Worm (Caenorhabditis elegans) whole organism, young adult: ENCODE results near the gene npr-11.
A peak's percentile ranks its signal among the peaks of the same experiment; 100 is the strongest.

ENCODE experiments used
- B0261.1 ChIP-seq: sonication (generic microtip); optimal IDR thresholded peaks from 2 replicates; lab custom pipeline; 2016; ENCODE audit warnings: mild to moderate bottlenecking, missing genetic modification characterization, moderate library complexity, missing compliant biosample characterization
- C06A6.2 ChIP-seq: fragments of 200-800 bp; sonication (Bioruptor generic); conservative IDR thresholded peaks from 2 replicates; pipeline ENCODE4 v1.3.6; 2022; ENCODE audit warnings: missing genetic modification characterization, missing compliant biosample characterization
- F10E7.11 ChIP-seq: sonication (generic microtip); optimal IDR thresholded peaks from 2 replicates; lab custom pipeline; 2017; ENCODE audit warnings: mild to moderate bottlenecking, missing genetic modification characterization, moderate library complexity, missing compliant biosample characterization
- F23B12.7 ChIP-seq: sonication (generic microtip); optimal IDR thresholded peaks from 2 replicates; lab custom pipeline; 2017; ENCODE audit warnings: missing genetic modification characterization, mild to moderate bottlenecking, missing compliant biosample characterization, antibody characterized with exemption, moderate library complexity; ENCODE audit not compliant: insufficient read depth
- K12H6.12 ChIP-seq: fragments of 200-800 bp; sonication (Bioruptor generic); optimal IDR thresholded peaks from 2 replicates; lab custom pipeline; 2018; ENCODE audit warnings: mild to moderate bottlenecking, missing genetic modification characterization, missing compliant biosample characterization
- Y95B8A.8 ChIP-seq: fragments of 200-800 bp; sonication (Bioruptor generic); IDR thresholded peaks from 2 replicates; pipeline ENCODE4 v1.3.6; 2022; ENCODE audit warnings: missing genetic modification reagents, missing genetic modification characterization, missing compliant biosample characterization
- ama-1 ChIP-seq, 3 experiments: fragments of 150-350 bp in 1 of 3; sonication (generic microtip) in 2 of 3; optimal IDR thresholded peaks; 2 replicates each; lab custom pipeline; 2014 to 2018; ENCODE audit warnings: missing biosample characterization in 2 of 3, missing genetic modification characterization in 2 of 3, missing genetic modification reagents in 2 of 3
- ccch-3 ChIP-seq: fragments of 200-800 bp; sonication (Bioruptor generic); optimal IDR thresholded peaks from 2 replicates; lab custom pipeline; 2018; ENCODE audit warnings: mild to moderate bottlenecking, missing genetic modification characterization, missing compliant biosample characterization
- ceh-40 ChIP-seq: fragments of 200-800 bp; sonication (Bioruptor generic); IDR thresholded peaks from 2 replicates; pipeline ENCODE4 v1.3.6; 2022; ENCODE audit warnings: missing genetic modification characterization, missing compliant biosample characterization
- chd-7 ChIP-seq: sonication (generic microtip); optimal IDR thresholded peaks from 2 replicates; lab custom pipeline; 2016; ENCODE audit warnings: mild to moderate bottlenecking, missing genetic modification characterization, moderate library complexity, missing compliant biosample characterization
- die-1 ChIP-seq: sonication (generic microtip); optimal IDR thresholded peaks from 2 replicates; lab custom pipeline; 2016; ENCODE audit warnings: missing genotype, mild to moderate bottlenecking, missing genetic modification characterization, missing compliant biosample characterization
- egl-18 ChIP-seq: fragments of 200-800 bp; sonication (Bioruptor generic); IDR thresholded peaks from 2 replicates; pipeline ENCODE4 v1.3.6; 2022; ENCODE audit warnings: missing genetic modification reagents, missing genetic modification characterization, missing compliant biosample characterization
- egl-44 ChIP-seq: fragments of 200-800 bp; sonication (Bioruptor generic); IDR thresholded peaks from 2 replicates; pipeline ENCODE4 v1.3.6; 2022; ENCODE audit warnings: missing genetic modification reagents, missing genetic modification characterization, missing compliant biosample characterization
- ets-4 ChIP-seq: fragments of 200-800 bp; sonication (Bioruptor generic); optimal IDR thresholded peaks from 2 replicates; lab custom pipeline; 2018; ENCODE audit warnings: mild to moderate bottlenecking, missing genetic modification characterization, missing compliant biosample characterization
- him-1 ChIP-seq: sonication (generic microtip); optimal IDR thresholded peaks from 2 replicates; lab custom pipeline; 2016; ENCODE audit warnings: missing genotype, missing genetic modification reagents, missing genetic modification characterization, missing compliant biosample characterization
- hlh-12 ChIP-seq: sonication (generic microtip); optimal IDR thresholded peaks from 2 replicates; lab custom pipeline; 2016; ENCODE audit warnings: missing genetic modification characterization, missing compliant biosample characterization
- hmg-1.2 ChIP-seq: fragments of 200-800 bp; sonication (Bioruptor generic); IDR thresholded peaks from 2 replicates; pipeline ENCODE4 v1.3.6; 2022; ENCODE audit warnings: missing genetic modification reagents, missing genetic modification characterization, missing compliant biosample characterization
- hmg-20 ChIP-seq: fragments of 200-800 bp; sonication (Bioruptor generic); IDR thresholded peaks from 2 replicates; pipeline ENCODE4 v1.3.6; 2022; ENCODE audit warnings: missing genetic modification reagents, missing genetic modification characterization, missing compliant biosample characterization
- lag-1 ChIP-seq: fragments of 200-800 bp; sonication (Bioruptor generic); IDR thresholded peaks from 2 replicates; pipeline ENCODE4 v1.3.6; 2022; ENCODE audit warnings: missing genetic modification reagents, missing genetic modification characterization, missing compliant biosample characterization
- let-526 ChIP-seq: fragments of 200-800 bp; sonication (Bioruptor generic); IDR thresholded peaks from 2 replicates; pipeline ENCODE4 v1.3.6; 2022; ENCODE audit warnings: missing genetic modification reagents, missing genetic modification characterization, missing compliant biosample characterization
- lin-26 ChIP-seq: fragments of 200-800 bp; sonication (Bioruptor generic); IDR thresholded peaks from 2 replicates; pipeline ENCODE4 v1.3.6; 2022; ENCODE audit warnings: missing genetic modification reagents, missing genetic modification characterization, missing compliant biosample characterization
- lin-35 ChIP-seq, 3 experiments: fragments of 150-350 bp in 2 of 3; sonication (generic microtip) in 1 of 3; optimal IDR thresholded peaks; 2 replicates each; lab custom pipeline; 2014 to 2018; ENCODE audit warnings: missing biosample characterization in 3 of 3, missing genetic modification characterization in 3 of 3, missing genetic modification reagents in 3 of 3
- lin-40 ChIP-seq: sonication (generic microtip); optimal IDR thresholded peaks from 2 replicates; lab custom pipeline; 2016; ENCODE audit warnings: missing genetic modification characterization, mild to moderate bottlenecking, missing compliant biosample characterization, missing genotype, missing genetic modification reagents
- lir-1 ChIP-seq: fragments of 200-800 bp; sonication (Bioruptor generic); conservative IDR thresholded peaks from 2 replicates; pipeline ENCODE4 v1.3.6; 2022; ENCODE audit warnings: missing genetic modification reagents, missing genetic modification characterization, missing compliant biosample characterization
- lsl-1 ChIP-seq: fragments of 200-800 bp; sonication (Bioruptor generic); optimal IDR thresholded peaks from 2 replicates; lab custom pipeline; 2018; ENCODE audit warnings: mild to moderate bottlenecking, missing genetic modification characterization, moderate library complexity, missing compliant biosample characterization
- lsy-27 ChIP-seq: sonication (generic microtip); optimal IDR thresholded peaks from 2 replicates; lab custom pipeline; 2017; ENCODE audit warnings: missing genetic modification characterization, mild to moderate bottlenecking, missing compliant biosample characterization, antibody characterized with exemption, missing genotype, borderline replicate concordance; ENCODE audit not compliant: insufficient read depth
- madf-8 ChIP-seq: fragments of 200-800 bp; sonication (Bioruptor generic); conservative IDR thresholded peaks from 2 replicates; pipeline ENCODE4 v1.3.6; 2022; ENCODE audit warnings: missing genetic modification reagents, missing genetic modification characterization, missing compliant biosample characterization
- mel-28 ChIP-seq: sonication (generic microtip); optimal IDR thresholded peaks from 2 replicates; lab custom pipeline; 2016; ENCODE audit warnings: borderline replicate concordance, mild to moderate bottlenecking, missing genetic modification characterization, missing compliant biosample characterization
- nfya-1 ChIP-seq: sonication (generic microtip); optimal IDR thresholded peaks from 2 replicates; lab custom pipeline; 2017; ENCODE audit warnings: antibody characterized with exemption, missing compliant biosample characterization, missing genetic modification characterization, borderline replicate concordance; ENCODE audit not compliant: insufficient read depth
- nfya-2 ChIP-seq: fragments of 200-800 bp; sonication (Bioruptor generic); IDR thresholded peaks from 2 replicates; pipeline ENCODE4 v1.3.6; 2022; ENCODE audit warnings: missing genetic modification reagents, missing genetic modification characterization, missing compliant biosample characterization
- nfyb-1 ChIP-seq: fragments of 200-800 bp; sonication (Bioruptor generic); IDR thresholded peaks from 2 replicates; pipeline ENCODE4 v1.3.6; 2022; ENCODE audit warnings: missing genetic modification reagents, missing genetic modification characterization, missing compliant biosample characterization
- rec-8 ChIP-seq, 2 experiments: sonication (generic microtip); optimal IDR thresholded peaks; 2 replicates each; lab custom pipeline; 2016; ENCODE audit warnings: mild to moderate bottlenecking in 2 of 2, missing genetic modification characterization in 2 of 2, missing genetic modification reagents in 2 of 2, missing genotype in 2 of 2, missing biosample characterization in 1 of 2, missing compliant biosample characterization in 1 of 2, moderate library complexity in 1 of 2
- repo-1 ChIP-seq: sonication (generic microtip); optimal IDR thresholded peaks from 2 replicates; lab custom pipeline; 2017; ENCODE audit warnings: mild to moderate bottlenecking, missing genetic modification characterization, missing compliant biosample characterization
- rpc-1 ChIP-seq, 2 experiments: fragments of 150-350 bp in 1 of 2; sonication (generic microtip) in 1 of 2; optimal IDR thresholded peaks; 2 replicates each; lab custom pipeline; 2014 to 2018; ENCODE audit warnings: missing biosample characterization in 1 of 2, missing genetic modification characterization in 1 of 2, missing genetic modification reagents in 1 of 2, missing genotype in 1 of 2
- sdz-38 ChIP-seq: sonication (generic microtip); optimal IDR thresholded peaks from 2 replicates; lab custom pipeline; 2016; ENCODE audit warnings: missing genotype, missing genetic modification characterization, missing compliant biosample characterization
- snpc-1.1 ChIP-seq: sonication (generic microtip); optimal IDR thresholded peaks from 2 replicates; lab custom pipeline; 2017; ENCODE audit warnings: missing genetic modification characterization, mild to moderate bottlenecking, missing compliant biosample characterization, antibody characterized with exemption, moderate library complexity, missing genotype, missing genetic modification reagents; ENCODE audit not compliant: insufficient read depth
- snpc-1.3 ChIP-seq: sonication (generic microtip); optimal IDR thresholded peaks from 2 replicates; lab custom pipeline; 2017; ENCODE audit warnings: missing genetic modification characterization, mild to moderate bottlenecking, missing compliant biosample characterization, antibody characterized with exemption, moderate library complexity, missing genotype, missing genetic modification reagents; ENCODE audit not compliant: insufficient read depth
- snpc-4 ChIP-seq, 5 experiments: fragments of 150-350 bp in 1 of 5; sonication (generic microtip) in 4 of 5; optimal IDR thresholded peaks; 2 replicates each; lab custom pipeline; 2014 to 2018; ENCODE audit warnings: missing genetic modification characterization in 5 of 5, missing biosample characterization in 3 of 5, antibody characterized with exemption in 2 of 5, mild to moderate bottlenecking in 2 of 5, missing compliant biosample characterization in 2 of 5, missing genotype in 2 of 5, moderate library complexity in 2 of 5, missing genetic modification reagents in 1 of 5
- unc-62 ChIP-seq: fragments of 150-350 bp; optimal IDR thresholded peaks from 2 replicates; lab custom pipeline; 2014; ENCODE audit warnings: missing biosample characterization, missing genetic modification reagents, missing genetic modification characterization
- zim-3 ChIP-seq: sonication (generic microtip); optimal IDR thresholded peaks from 2 replicates; lab custom pipeline; 2017; ENCODE audit warnings: mild to moderate bottlenecking, missing genetic modification characterization, moderate library complexity, missing compliant biosample characterization
- ztf-18 ChIP-seq: sonication (generic microtip); optimal IDR thresholded peaks from 2 replicates; lab custom pipeline; 2016; ENCODE audit warnings: missing genotype, mild to moderate bottlenecking, missing genetic modification characterization, missing compliant biosample characterization
- ztf-22 ChIP-seq: fragments of 200-800 bp; sonication (Bioruptor generic); optimal IDR thresholded peaks from 2 replicates; lab custom pipeline; 2018; ENCODE audit warnings: mild to moderate bottlenecking, missing genetic modification characterization, moderate library complexity, missing compliant biosample characterization
- ztf-26 ChIP-seq: sonication (generic microtip); optimal IDR thresholded peaks from 2 replicates; lab custom pipeline; 2017; ENCODE audit warnings: missing genetic modification characterization, missing compliant biosample characterization
- ztf-28 ChIP-seq: fragments of 200-800 bp; sonication (Bioruptor generic); IDR thresholded peaks from 2 replicates; pipeline ENCODE4 v1.3.6; 2022; ENCODE audit warnings: missing genetic modification reagents, missing genetic modification characterization, missing compliant biosample characterization
- ztf-3 ChIP-seq: fragments of 200-800 bp; sonication (Bioruptor generic); optimal IDR thresholded peaks from 2 replicates; lab custom pipeline; 2018; ENCODE audit warnings: mild to moderate bottlenecking, missing genetic modification characterization, missing compliant biosample characterization

Gene npr-11

ce11 chrX:1302267-1302666 lies 46.8 kb upstream of the npr-11 start (continued):
- TF ChIP-seq hmg-20: 0 out of 2 replicates have a peak, but pooled peaks have one; percentile 25
- no peak for TF ChIP-seq F10E7.11 (tag; lab: Kevin White, UChicago)
- TF ChIP-seq snpc-1.1 (tag; lab: Kevin White, UChicago): no peak
- no peak for TF ChIP-seq unc-62 (GFP tag; lab: Kevin White, UChicago)
- no peak for TF ChIP-seq F23B12.7
- TF ChIP-seq ztf-18: peak; percentile 38
- TF ChIP-seq lin-35 (GFP tag; optimal IDR thresholded peaks at IDR 0.05; lab: Kevin White, UChicago): peak in 1 of 3 experiments; percentile 50
- TF ChIP-seq Y95B8A.8: no peak
- no peak for TF ChIP-seq C06A6.2 (GFP tag; lab: Robert Waterston, UW)
- peak; percentile 71; the same call in 1 of the 2 replicates for TF ChIP-seq egl-44
- TF ChIP-seq him-1 (tag; lab: Kevin White, UChicago): no peak
- TF ChIP-seq nfya-2: no peak
- no peak for TF ChIP-seq sdz-38 (tag; lab: Kevin White, UChicago)
- no peak for TF ChIP-seq lsl-1 (GFP tag; lab: Kevin White, UChicago)
- 0 out of 2 replicates have a peak, but pooled peaks have one; percentile 14 for TF ChIP-seq let-526 (GFP tag; lab: Robert Waterston, UW)
- peak; percentile 42 for TF ChIP-seq lin-40 (tag; lab: Kevin White, UChicago)
- TF ChIP-seq lin-26 (GFP tag; lab: Robert Waterston, UW): no peak
- TF ChIP-seq zim-3 (tag; lab: Kevin White, UChicago): peak; percentile 60
- no peak for TF ChIP-seq ccch-3 (GFP tag; lab: Kevin White, UChicago)
- no peak for TF ChIP-seq rpc-1 (optimal IDR thresholded peaks at IDR 0.05; lab: Kevin White, UChicago)
- no peak for TF ChIP-seq rpc-1 (tag; optimal IDR thresholded peaks at IDR 0.05; lab: Kevin White, UChicago)
- no peak for TF ChIP-seq lag-1
- TF ChIP-seq hmg-1.2: peak; percentile 81
- no peak for TF ChIP-seq ztf-26 (tag; lab: Kevin White, UChicago)
- TF ChIP-seq nfyb-1 (GFP tag; lab: Robert Waterston, UW): peak; percentile 76
- TF ChIP-seq die-1: peak; percentile 27
- no peak for TF ChIP-seq ztf-3
- peak; percentile 30 for TF ChIP-seq repo-1 (tag; lab: Kevin White, UChicago)
- TF ChIP-seq madf-8 (GFP tag; lab: Robert Waterston, UW): no peak
- no peak for TF ChIP-seq snpc-4 (GFP tag; optimal IDR thresholded peaks at IDR 0.05; lab: Kevin White, UChicago)
- TF ChIP-seq snpc-4 (tag; optimal IDR thresholded peaks at IDR 0.05; lab: Kevin White, UChicago): peak; percentile 4 to 53 (median 37)
- no peak for TF ChIP-seq ceh-40 (GFP tag; lab: Robert Waterston, UW)
- TF ChIP-seq nfya-1 (tag; lab: Kevin White, UChicago): no peak
- no peak for TF ChIP-seq ets-4 (GFP tag; lab: Kevin White, UChicago)
- no peak for TF ChIP-seq hlh-12 (tag; lab: Kevin White, UChicago)
- no peak for TF ChIP-seq ama-1 (optimal IDR thresholded peaks at IDR 0.05; lab: Kevin White, UChicago)
- TF ChIP-seq ama-1 (GFP tag; optimal IDR thresholded peaks at IDR 0.05; lab: Kevin White, UChicago): no peak
- no peak for TF ChIP-seq lsy-27 (tag; lab: Kevin White, UChicago)
- no peak for TF ChIP-seq B0261.1 (tag; lab: Kevin White, UChicago)
- TF ChIP-seq rec-8 (tag; optimal IDR thresholded peaks at IDR 0.05; lab: Kevin White, UChicago): no peak
- TF ChIP-seq snpc-1.3 (tag; lab: Kevin White, UChicago): no peak
- TF ChIP-seq mel-28 (tag; lab: Kevin White, UChicago): no peak
- 0 out of 2 replicates have a peak, but pooled peaks have one; percentile 50 for TF ChIP-seq ztf-28 (GFP tag; lab: Robert Waterston, UW)
- TF ChIP-seq K12H6.12: peak; percentile 81
- peak; percentile 23 for TF ChIP-seq ztf-22 (GFP tag; lab: Kevin White, UChicago)
- peak; percentile 61 for TF ChIP-seq lir-1 (GFP tag; lab: Robert Waterston, UW)
- TF ChIP-seq egl-18 (GFP tag; lab: Robert Waterston, UW): no peak
- peak; percentile 36 for TF ChIP-seq chd-7 (tag; lab: Kevin White, UChicago)
